Worm (Caenorhabditis elegans): Measurements from ENCODE around the gene F14D7.6.

Gene F14D7.6

ce11 chrV:14327776-14328175 lies 26.6 kb downstream of the F14D7.6 start, which contains the start of gene F47B8.5 (continued):
- TF ChIP-seq Y67H2A.10 (GFP tag; conservative IDR thresholded peaks at IDR 0.05) (no peak), F23B12.7 (tag; optimal IDR thresholded peaks at IDR 0.05; ENCODE audit: insufficient read depth) (no peak), snpc-3.4 (tag; optimal IDR thresholded peaks at IDR 0.05) (no peak)

DNA sequence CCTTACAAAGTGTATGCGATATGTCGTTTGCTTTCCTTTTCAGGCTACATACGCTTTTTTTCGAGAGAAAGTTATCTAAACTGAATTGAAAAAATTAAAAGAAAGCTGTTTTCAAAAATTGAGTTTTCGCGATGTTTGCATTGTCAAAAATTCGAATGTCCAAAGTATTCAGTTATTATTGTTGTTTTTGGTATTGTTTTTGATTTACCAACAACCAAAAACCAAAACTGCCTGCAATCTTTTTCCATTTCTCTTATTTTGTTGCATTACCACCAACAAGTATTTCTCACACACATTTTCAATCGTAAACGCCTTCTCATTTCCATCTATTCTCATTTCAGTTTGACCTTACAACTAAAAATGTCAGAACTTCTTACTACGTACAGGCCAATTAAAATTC lies 27.6 kb downstream of the F14D7.6 start, which contains the start of gene pepm-1:
Gene pepm-1, plus strand, starts transcription at position 301 of the 400 bp plus-strand sequence.
- TF ChIP-seq ets-4 (GFP tag; optimal IDR thresholded peaks at IDR 0.05) (no peak), nfya-1 (tag; optimal IDR thresholded peaks at IDR 0.05; ENCODE audit: borderline replicate concordance, insufficient read depth) (no peak), cebp-1 (GFP tag; IDR thresholded peaks at IDR 0.05) (no peak), cebp-1 (tag; optimal IDR thresholded peaks at IDR 0.05) (no peak), cebp-2 (GFP tag; IDR thresholded peaks at IDR 0.05) (no peak), ccch-3 (GFP tag; optimal IDR thresholded peaks at IDR 0.05) (no peak), ztf-26 (tag; optimal IDR thresholded peaks at IDR 0.05) (no peak), madf-3 (GFP tag; IDR thresholded peaks at IDR 0.05) (no peak), egl-18 (GFP tag; IDR thresholded peaks at IDR 0.05) (no peak), F57C9.4 (tag; optimal IDR thresholded peaks at IDR 0.05) (no peak), ztf-3 (GFP tag; optimal IDR thresholded peaks at IDR 0.05) (no peak), him-1 (tag; optimal IDR thresholded peaks at IDR 0.05) (no peak), Y79H2A.3 (GFP tag; conservative IDR thresholded peaks at IDR 0.05) (no peak), lin-40 (tag; optimal IDR thresholded peaks at IDR 0.05) (no peak), zfh-2 (GFP tag; conservative IDR thresholded peaks at IDR 0.05) (no peak), F33H1.4 (GFP tag; IDR thresholded peaks at IDR 0.05) (no peak), ztf-6 (GFP tag; IDR thresholded peaks at IDR 0.05) (no peak)

- no peak for TF ChIP-seq ztf-26 (tag; optimal IDR thresholded peaks at IDR 0.05)
- no peak for TF ChIP-seq nhr-80 (tag; optimal IDR thresholded peaks at IDR 0.05)
- no peak for TF ChIP-seq F57A8.1 (GFP tag; optimal IDR thresholded peaks at IDR 0.05)
- TF ChIP-seq nfyb-1 (GFP tag; IDR thresholded peaks at IDR 0.05), result no peak
- TF ChIP-seq B0336.3 (GFP tag; IDR thresholded peaks at IDR 0.05), result no peak
- TF ChIP-seq egl-44 (GFP tag; IDR thresholded peaks at IDR 0.05), result no peak
Measured at ce11 chrV:14331477-14331876, 30.3 kb downstream of the F14D7.6 start, which contains the start of gene F47B8.8. Gene F47B8.8 (plus strand): TSS chrV:14331733.

ce11 chrV:14333116-14333515 lies 31.9 kb downstream of the F14D7.6 start, which contains the start of gene srm-4:
Gene srm-4 (plus strand): TSS chrV:14333416.
- no peak for TF ChIP-seq egl-18 (GFP tag; IDR thresholded peaks at IDR 0.05)
- TF ChIP-seq unc-62 (GFP tag; optimal IDR thresholded peaks at IDR 0.05), result no peak
- TF ChIP-seq ccch-3 (GFP tag; optimal IDR thresholded peaks at IDR 0.05), result no peak
- TF ChIP-seq nfya-1 (tag; optimal IDR thresholded peaks at IDR 0.05; ENCODE audit: borderline replicate concordance, insufficient read depth), result no peak
- no peak for TF ChIP-seq sptf-2 (GFP tag; optimal IDR thresholded peaks at IDR 0.05)
- no peak for TF ChIP-seq let-607 (tag; optimal IDR thresholded peaks at IDR 0.05)
- no peak for TF ChIP-seq lir-1 (GFP tag; conservative IDR thresholded peaks at IDR 0.05)
- no peak for TF ChIP-seq madf-8 (GFP tag; conservative IDR thresholded peaks at IDR 0.05)
- no peak for TF ChIP-seq Y53G8AR.9 (GFP tag; conservative IDR thresholded peaks at IDR 0.05)
- no peak for TF ChIP-seq Y67H2A.10 (GFP tag; conservative IDR thresholded peaks at IDR 0.05)
- no peak for TF ChIP-seq tbp1 (GFP tag; optimal IDR thresholded peaks at IDR 0.05)
- no peak for TF ChIP-seq F22D6.2 (tag; optimal IDR thresholded peaks at IDR 0.05)
- TF ChIP-seq zfh-2 (GFP tag; conservative IDR thresholded peaks at IDR 0.05), result no peak
- TF ChIP-seq rec-8 (tag; optimal IDR thresholded peaks at IDR 0.05), result no peak
- TF ChIP-seq pbrm-1 (GFP tag; IDR thresholded peaks at IDR 0.05), result no peak
- no peak for TF ChIP-seq ztf-18 (tag; optimal IDR thresholded peaks at IDR 0.05)
- TF ChIP-seq ztf-6 (GFP tag; IDR thresholded peaks at IDR 0.05), result no peak
- TF ChIP-seq Y56A3A.18 (GFP tag; IDR thresholded peaks at IDR 0.05), result no peak

Data from whole organism, young adult.